Worm (Caenorhabditis elegans): Measurements from ENCODE around the gene ZK1098.11.

ZK1098.11 gene

ce11 chrIII:9546016-9546659, 10.3 kb upstream of the ZK1098.11 start, which contains the start of gene unc-16 (continued):
- TF ChIP-seq hif-1 (tag; optimal IDR thresholded peaks at IDR 0.05) (peak in 1 of 2 experiments; percentile 65), lin-29 (GFP tag; IDR thresholded peaks at IDR 0.05) (0 out of 2 replicates have a peak, but pooled peaks have one; percentile 19), spr-1 (tag; optimal IDR thresholded peaks at IDR 0.05) (peak; percentile 87), mep-1 (tag; optimal IDR thresholded peaks at IDR 0.05) (peak; percentile 94), aly-2 (tag; optimal IDR thresholded peaks at IDR 0.05) (no peak), F49E8.2 (tag; optimal IDR thresholded peaks at IDR 0.05; ENCODE audit: borderline replicate concordance) (no peak), nhr-41 (GFP tag; IDR thresholded peaks at IDR 0.05) (no peak), F44E2.7 (GFP tag; IDR thresholded peaks at IDR 0.05) (no peak), sdz-12 (GFP tag; optimal IDR thresholded peaks at IDR 0.05) (no peak), mxl-2 (GFP tag; conservative IDR thresholded peaks at IDR 0.05) (peak; percentile 77), nhr-6 (tag; optimal IDR thresholded peaks at IDR 0.05) (peak; percentile 70), lsy-2 (tag; optimal IDR thresholded peaks at IDR 0.05) (peak; percentile 98 to 99), T20F7.1 (GFP tag; optimal IDR thresholded peaks at IDR 0.05) (peak; percentile 82), nhr-28 (tag; optimal IDR thresholded peaks at IDR 0.05) (peak; percentile 26), pha-4 (GFP tag; IDR thresholded peaks at IDR 0.05) (peak; percentile 59; the same call in 1 of the 2 replicates), pha-4 (tag; optimal IDR thresholded peaks at IDR 0.05) (peak; percentile 82), dmd-9 (GFP tag; IDR thresholded peaks at IDR 0.05) (0 out of 2 replicates have a peak, but pooled peaks have one; percentile 52), ceh-44 (GFP tag; IDR thresholded peaks at IDR 0.05) (peak; percentile 36; the same call in 1 of the 2 replicates), R02D3.7 (tag; optimal IDR thresholded peaks at IDR 0.05) (no peak), tra-1 (GFP tag; IDR thresholded peaks at IDR 0.05) (no peak), ceh-62 (tag; optimal IDR thresholded peaks at IDR 0.05) (no peak), nhr-237 (tag; optimal IDR thresholded peaks at IDR 0.05) (no peak), lin-39 (tag; optimal IDR thresholded peaks at IDR 0.05) (no peak), mes-2 (tag; optimal IDR thresholded peaks at IDR 0.05; ENCODE audit: poor library complexity, severe bottlenecking) (peak; percentile 81), D1046.2 (GFP tag; IDR thresholded peaks at IDR 0.05) (no peak), gei-8 (GFP tag; optimal IDR thresholded peaks at IDR 0.05) (no peak), duxl-1 (tag; optimal IDR thresholded peaks at IDR 0.05; ENCODE audit: poor library complexity) (peak; percentile 67), daf-12 (tag; optimal IDR thresholded peaks at IDR 0.05) (no peak), nhr-76 (tag; optimal IDR thresholded peaks at IDR 0.05) (no peak), mxl-3 (GFP tag; optimal IDR thresholded peaks at IDR 0.05) (peak; percentile 89), aha-1 (tag) (peak; percentile 98), ZK337.2 (GFP tag; IDR thresholded peaks at IDR 0.05) (0 out of 2 replicates have a peak, but pooled peaks have one; percentile 8), madf-9 (GFP tag; conservative IDR thresholded peaks at IDR 0.05) (0 out of 2 replicates have a peak, but pooled peaks have one; percentile 21), nhr-11 (tag; optimal IDR thresholded peaks at IDR 0.05) (peak; percentile 71), ama-1 (optimal IDR thresholded peaks at IDR 0.05) (peak; percentile 86), F10B5.3 (tag; optimal IDR thresholded peaks at IDR 0.05) (peak; percentile 20), zip-11 (GFP tag; IDR thresholded peaks at IDR 0.05) (no peak), nhr-42 (GFP tag; IDR thresholded peaks at IDR 0.05) (peak; percentile 18; the same call in 1 of the 2 replicates), lin-13 (GFP tag; optimal IDR thresholded peaks at IDR 0.05) (peak; percentile 59), lin-38 (GFP tag; IDR thresholded peaks at IDR 0.05) (peak; percentile 90), spr-3 (GFP tag; optimal IDR thresholded peaks at IDR 0.05) (no peak), arid-1 (GFP tag; conservative IDR thresholded peaks at IDR 0.05) (peak; percentile 50; the same call in 1 of the 2 replicates), saeg-2 (GFP tag; IDR thresholded peaks at IDR 0.05) (no peak), unc-39 (tag; optimal IDR thresholded peaks at IDR 0.05) (no peak), pqm-1 (tag; optimal IDR thresholded peaks at IDR 0.05) (peak; percentile 30), unc-62 (GFP tag; optimal IDR thresholded peaks at IDR 0.05 in 1 of 2) (peak in 1 of 2 experiments; percentile 64), unc-62 (tag; optimal IDR thresholded peaks at IDR 0.05) (no peak), ceh-28 (tag; optimal IDR thresholded peaks at IDR 0.05) (peak; percentile 61), ctbp-1 (GFP tag; IDR thresholded peaks at IDR 0.05) (peak; percentile 68; the same call in 1 of the 2 replicates)
